Worm (Caenorhabditis elegans) whole organism, early embryonic: ENCODE results near the gene rgs-10.

Source experiments
- B0310.2 ChIP-seq: sonication (generic microtip); optimal IDR thresholded peaks from 2 replicates; lab custom pipeline; 2016; ENCODE audit warnings: mild to moderate bottlenecking, missing genetic modification characterization, missing compliant biosample characterization
- F13C5.2 ChIP-seq: sonication (generic microtip); optimal IDR thresholded peaks from 2 replicates; lab custom pipeline; 2017; ENCODE audit warnings: mild to moderate bottlenecking, missing genetic modification characterization, inconsistent platforms, missing compliant biosample characterization
- ama-1 ChIP-seq: fragments of 150-350 bp; optimal IDR thresholded peaks from 2 replicates; lab custom pipeline; 2014
- flt-1 ChIP-seq: fragments of 200-800 bp; sonication (Bioruptor generic); IDR thresholded peaks from 2 replicates; pipeline ENCODE4 v1.3.6; 2022; ENCODE audit warnings: missing genetic modification characterization, missing compliant biosample characterization

ce11 chrX:14962456-14962855 lies at the start of gene rgs-10:
- no peak for TF ChIP-seq ama-1 (lab: Kevin White, UChicago)
- no peak for TF ChIP-seq flt-1 (GFP tag; lab: Robert Waterston, UW)
- no peak for TF ChIP-seq B0310.2 (tag; lab: Kevin White, UChicago)
- TF ChIP-seq F13C5.2 (tag; lab: Kevin White, UChicago): no peak
